Worm (Caenorhabditis elegans) whole organism, young adult: ENCODE data around the gene rps-22.

Source experiments
- B0019.2 ChIP-seq: fragments of 200-800 bp; sonication (Bioruptor generic); conservative IDR thresholded peaks from 2 replicates; pipeline ENCODE4 v1.3.6; 2022; ENCODE audit warnings: missing genetic modification reagents, missing genetic modification characterization, missing compliant biosample characterization
- B0035.1 ChIP-seq: sonication (generic microtip); optimal IDR thresholded peaks from 2 replicates; lab custom pipeline; 2016; ENCODE audit warnings: missing genetic modification characterization, mild to moderate bottlenecking, missing compliant biosample characterization, missing genotype, missing genetic modification reagents
- B0336.3 ChIP-seq: fragments of 200-800 bp; sonication (Bioruptor generic); IDR thresholded peaks from 2 replicates; pipeline ENCODE4 v1.3.6; 2022; ENCODE audit warnings: missing genetic modification characterization, missing compliant biosample characterization
- C06A6.2 ChIP-seq: fragments of 200-800 bp; sonication (Bioruptor generic); conservative IDR thresholded peaks from 2 replicates; pipeline ENCODE4 v1.3.6; 2022; ENCODE audit warnings: missing genetic modification characterization, missing compliant biosample characterization
- F10E7.11 ChIP-seq: sonication (generic microtip); optimal IDR thresholded peaks from 2 replicates; lab custom pipeline; 2017; ENCODE audit warnings: mild to moderate bottlenecking, missing genetic modification characterization, moderate library complexity, missing compliant biosample characterization
- F23B12.7 ChIP-seq: sonication (generic microtip); optimal IDR thresholded peaks from 2 replicates; lab custom pipeline; 2017; ENCODE audit warnings: missing genetic modification characterization, mild to moderate bottlenecking, missing compliant biosample characterization, antibody characterized with exemption, moderate library complexity; ENCODE audit not compliant: insufficient read depth
- F33H1.4 ChIP-seq: fragments of 200-800 bp; sonication (Bioruptor generic); IDR thresholded peaks from 2 replicates; pipeline ENCODE4 v1.3.6; 2022; ENCODE audit warnings: missing genetic modification reagents, missing genetic modification characterization, missing compliant biosample characterization
- K12H6.12 ChIP-seq: fragments of 200-800 bp; sonication (Bioruptor generic); optimal IDR thresholded peaks from 2 replicates; lab custom pipeline; 2018; ENCODE audit warnings: mild to moderate bottlenecking, missing genetic modification characterization, missing compliant biosample characterization
- T07F8.4 ChIP-seq: sonication (generic microtip); optimal IDR thresholded peaks from 2 replicates; lab custom pipeline; 2016; ENCODE audit warnings: mild to moderate bottlenecking, missing genetic modification characterization, moderate library complexity, missing compliant biosample characterization
- akir-1 ChIP-seq: fragments of 200-800 bp; sonication (Bioruptor generic); optimal IDR thresholded peaks from 2 replicates; lab custom pipeline; 2018; ENCODE audit warnings: mild to moderate bottlenecking, missing genetic modification characterization, moderate library complexity, missing compliant biosample characterization
- aptf-2 ChIP-seq: fragments of 200-800 bp; sonication (Bioruptor generic); conservative IDR thresholded peaks from 2 replicates; pipeline ENCODE4 v1.3.6; 2022; ENCODE audit warnings: missing genetic modification reagents, missing genetic modification characterization, missing compliant biosample characterization
- atf-7 ChIP-seq: sonication (generic microtip); optimal IDR thresholded peaks from 2 replicates; lab custom pipeline; 2017; ENCODE audit warnings: mild to moderate bottlenecking, missing genetic modification characterization, missing compliant biosample characterization
- attf-5 ChIP-seq: fragments of 200-800 bp; sonication (Bioruptor generic); optimal IDR thresholded peaks from 2 replicates; lab custom pipeline; 2018; ENCODE audit warnings: mild to moderate bottlenecking, missing genetic modification characterization, missing compliant biosample characterization
- attf-6 ChIP-seq: fragments of 200-800 bp; sonication (Bioruptor generic); IDR thresholded peaks from 2 replicates; pipeline ENCODE4 v1.3.6; 2022; ENCODE audit warnings: missing genetic modification reagents, missing genetic modification characterization, missing compliant biosample characterization
- ccch-3 ChIP-seq: fragments of 200-800 bp; sonication (Bioruptor generic); optimal IDR thresholded peaks from 2 replicates; lab custom pipeline; 2018; ENCODE audit warnings: mild to moderate bottlenecking, missing genetic modification characterization, missing compliant biosample characterization
- cebp-1 ChIP-seq, 2 experiments: fragments of 200-800 bp in 1 of 2; sonication (Bioruptor generic) in 1 of 2; sonication (generic microtip) in 1 of 2; IDR thresholded peaks in 1 of 2; optimal IDR thresholded peaks in 1 of 2; 2 replicates each; pipeline versions ENCODE4 v1.3.6 to Lab custom; 2017 to 2022; ENCODE audit warnings: missing compliant biosample characterization in 2 of 2, missing genetic modification characterization in 2 of 2, mild to moderate bottlenecking in 1 of 2, missing genetic modification reagents in 1 of 2, moderate library complexity in 1 of 2
- ceh-100 ChIP-seq: fragments of 200-800 bp; sonication (Bioruptor generic); IDR thresholded peaks from 2 replicates; pipeline ENCODE4 v1.3.6; 2022; ENCODE audit warnings: missing genetic modification reagents, missing genetic modification characterization, missing compliant biosample characterization
- ceh-27 ChIP-seq: fragments of 200-800 bp; sonication (Bioruptor generic); optimal IDR thresholded peaks from 2 replicates; lab custom pipeline; 2018; ENCODE audit warnings: mild to moderate bottlenecking, missing genetic modification characterization, moderate library complexity, missing compliant biosample characterization
- ceh-40 ChIP-seq: fragments of 200-800 bp; sonication (Bioruptor generic); IDR thresholded peaks from 2 replicates; pipeline ENCODE4 v1.3.6; 2022; ENCODE audit warnings: missing genetic modification characterization, missing compliant biosample characterization
- ceh-58 ChIP-seq: fragments of 200-800 bp; sonication (Bioruptor generic); IDR thresholded peaks from 2 replicates; pipeline ENCODE4 v1.3.6; 2022; ENCODE audit warnings: missing genetic modification characterization, missing compliant biosample characterization
- die-1 ChIP-seq: sonication (generic microtip); optimal IDR thresholded peaks from 2 replicates; lab custom pipeline; 2016; ENCODE audit warnings: missing genotype, mild to moderate bottlenecking, missing genetic modification characterization, missing compliant biosample characterization
- ekl-4 ChIP-seq: fragments of 200-800 bp; sonication (Bioruptor generic); IDR thresholded peaks from 2 replicates; pipeline ENCODE4 v1.3.6; 2022; ENCODE audit warnings: missing genetic modification reagents, missing genetic modification characterization, missing compliant biosample characterization
- gei-17 ChIP-seq: fragments of 200-800 bp; sonication (Bioruptor generic); optimal IDR thresholded peaks from 2 replicates; lab custom pipeline; 2018; ENCODE audit warnings: mild to moderate bottlenecking, missing genetic modification characterization, missing compliant biosample characterization
- him-1 ChIP-seq: sonication (generic microtip); optimal IDR thresholded peaks from 2 replicates; lab custom pipeline; 2016; ENCODE audit warnings: missing genotype, missing genetic modification reagents, missing genetic modification characterization, missing compliant biosample characterization
- hlh-26 ChIP-seq: fragments of 200-800 bp; sonication (Bioruptor generic); conservative IDR thresholded peaks from 2 replicates; pipeline ENCODE4 v1.3.6; 2022; ENCODE audit warnings: missing genetic modification reagents, missing genetic modification characterization, missing compliant biosample characterization
- hmg-1.2 ChIP-seq: fragments of 200-800 bp; sonication (Bioruptor generic); IDR thresholded peaks from 2 replicates; pipeline ENCODE4 v1.3.6; 2022; ENCODE audit warnings: missing genetic modification reagents, missing genetic modification characterization, missing compliant biosample characterization
- let-526 ChIP-seq: fragments of 200-800 bp; sonication (Bioruptor generic); IDR thresholded peaks from 2 replicates; pipeline ENCODE4 v1.3.6; 2022; ENCODE audit warnings: missing genetic modification reagents, missing genetic modification characterization, missing compliant biosample characterization
- lir-1 ChIP-seq: fragments of 200-800 bp; sonication (Bioruptor generic); conservative IDR thresholded peaks from 2 replicates; pipeline ENCODE4 v1.3.6; 2022; ENCODE audit warnings: missing genetic modification reagents, missing genetic modification characterization, missing compliant biosample characterization
- madf-6 ChIP-seq: fragments of 200-800 bp; sonication (Bioruptor generic); IDR thresholded peaks from 2 replicates; pipeline ENCODE4 v1.3.6; 2022; ENCODE audit warnings: missing genetic modification reagents, missing genetic modification characterization, missing compliant biosample characterization
- mcd-1 ChIP-seq: fragments of 200-800 bp; sonication (Bioruptor generic); IDR thresholded peaks from 2 replicates; pipeline ENCODE4 v1.3.6; 2022; ENCODE audit warnings: missing genetic modification reagents, missing genetic modification characterization, missing compliant biosample characterization
- mxl-1 ChIP-seq: sonication (generic microtip); optimal IDR thresholded peaks from 2 replicates; lab custom pipeline; 2016; ENCODE audit warnings: missing genetic modification characterization, missing compliant biosample characterization
- nfya-1 ChIP-seq: sonication (generic microtip); optimal IDR thresholded peaks from 2 replicates; lab custom pipeline; 2017; ENCODE audit warnings: antibody characterized with exemption, missing compliant biosample characterization, missing genetic modification characterization, borderline replicate concordance; ENCODE audit not compliant: insufficient read depth
- nfya-2 ChIP-seq: fragments of 200-800 bp; sonication (Bioruptor generic); IDR thresholded peaks from 2 replicates; pipeline ENCODE4 v1.3.6; 2022; ENCODE audit warnings: missing genetic modification reagents, missing genetic modification characterization, missing compliant biosample characterization
- nfyb-1 ChIP-seq: fragments of 200-800 bp; sonication (Bioruptor generic); IDR thresholded peaks from 2 replicates; pipeline ENCODE4 v1.3.6; 2022; ENCODE audit warnings: missing genetic modification reagents, missing genetic modification characterization, missing compliant biosample characterization
- nhr-120 ChIP-seq: fragments of 200-800 bp; sonication (Bioruptor generic); IDR thresholded peaks from 2 replicates; pipeline ENCODE4 v1.3.6; 2022; ENCODE audit warnings: missing genetic modification characterization, missing compliant biosample characterization
- nhr-27 ChIP-seq: fragments of 200-800 bp; sonication (Bioruptor generic); optimal IDR thresholded peaks from 2 replicates; lab custom pipeline; 2018; ENCODE audit warnings: mild to moderate bottlenecking, missing genetic modification characterization, moderate library complexity, missing compliant biosample characterization
- nhr-80 ChIP-seq: sonication (generic microtip); optimal IDR thresholded peaks from 2 replicates; lab custom pipeline; 2016; ENCODE audit warnings: missing genetic modification characterization, missing compliant biosample characterization
- pha-4 ChIP-seq: fragments of 150-350 bp; sonication (generic microtip); optimal IDR thresholded peaks from 2 replicates; lab custom pipeline; 2014; ENCODE audit warnings: missing biosample characterization, missing genetic modification reagents, missing genetic modification characterization
- snpc-4 ChIP-seq, 5 experiments: fragments of 150-350 bp in 1 of 5; sonication (generic microtip) in 4 of 5; optimal IDR thresholded peaks; 2 replicates each; lab custom pipeline; 2014 to 2018; ENCODE audit warnings: missing genetic modification characterization in 5 of 5, missing biosample characterization in 3 of 5, antibody characterized with exemption in 2 of 5, mild to moderate bottlenecking in 2 of 5, missing compliant biosample characterization in 2 of 5, missing genotype in 2 of 5, moderate library complexity in 2 of 5, missing genetic modification reagents in 1 of 5
- unc-130 ChIP-seq: sonication (generic microtip); optimal IDR thresholded peaks from 2 replicates; lab custom pipeline; 2016; ENCODE audit warnings: missing genetic modification reagents, missing genetic modification characterization, missing compliant biosample characterization
- xnd-1 ChIP-seq: sonication (generic microtip); optimal IDR thresholded peaks from 2 replicates; lab custom pipeline; 2016; ENCODE audit warnings: missing genotype, missing genetic modification reagents, missing genetic modification characterization, missing compliant biosample characterization
- zfh-2 ChIP-seq: fragments of 200-800 bp; sonication (Bioruptor generic); conservative IDR thresholded peaks from 2 replicates; pipeline ENCODE4 v1.3.6; 2022; ENCODE audit warnings: missing genetic modification reagents, missing genetic modification characterization, missing compliant biosample characterization

Gene rps-22

DNA sequence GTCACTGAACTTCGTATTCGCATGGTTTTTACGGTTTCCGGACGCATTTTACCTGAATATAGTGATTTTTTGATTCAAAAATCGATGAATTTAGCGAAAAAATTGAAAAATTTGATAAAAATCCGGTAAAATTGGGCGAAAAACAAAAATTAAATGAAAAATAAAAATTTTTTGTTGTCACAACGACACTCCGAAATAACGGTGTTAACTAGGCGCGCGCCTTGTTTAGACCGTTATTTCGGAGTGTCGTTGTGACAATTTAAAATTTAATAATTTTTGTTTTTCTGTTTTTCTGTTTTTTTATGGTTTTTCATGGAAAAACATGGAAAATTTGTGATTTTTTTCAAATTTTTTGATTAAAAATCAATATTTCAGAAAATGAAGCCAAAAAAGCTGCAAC lies 44.7 kb upstream of the rps-22 start, which contains the start of the genes B0524.6 and pqn-41 (continued):
- TF ChIP-seq F23B12.7, result peak; percentile 67

DNA sequence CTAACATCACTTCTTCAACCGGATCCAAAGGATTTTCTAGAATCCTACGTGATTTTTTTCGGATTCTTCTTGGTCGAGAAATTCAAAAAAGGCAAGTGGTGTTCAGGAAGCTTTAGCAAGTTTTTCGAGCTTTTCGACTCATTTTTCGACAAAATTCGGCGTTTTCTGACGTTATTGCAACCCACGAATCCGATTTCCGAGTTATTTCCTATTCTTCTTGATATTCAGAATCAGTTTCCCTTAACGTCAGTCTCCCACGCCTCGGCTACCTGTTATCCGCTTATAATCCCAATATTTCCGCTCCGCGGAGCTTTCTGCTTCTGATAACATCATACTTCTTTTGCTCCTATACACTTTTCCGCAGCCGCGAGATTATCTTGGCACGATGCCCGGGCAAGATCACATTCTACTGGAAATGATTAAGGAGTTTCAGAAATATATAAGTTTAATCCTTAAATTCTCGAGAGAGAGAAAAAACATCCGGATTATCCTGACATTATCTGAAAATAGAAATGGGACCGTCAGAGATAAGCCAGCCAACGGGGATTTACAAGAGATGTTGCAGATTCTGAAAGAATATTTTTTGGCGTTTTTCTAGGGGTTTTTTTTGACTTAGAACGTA lies 31.9 kb upstream of the rps-22 start:
- TF ChIP-seq zfh-2 (no peak), B0019.2 (no peak), F33H1.4 (GFP tag; lab: Robert Waterston, UW) (no peak), attf-6 (GFP tag; lab: Robert Waterston, UW) (no peak), let-526 (no peak), atf-7 (tag; lab: Kevin White, UChicago) (no peak)

DNA sequence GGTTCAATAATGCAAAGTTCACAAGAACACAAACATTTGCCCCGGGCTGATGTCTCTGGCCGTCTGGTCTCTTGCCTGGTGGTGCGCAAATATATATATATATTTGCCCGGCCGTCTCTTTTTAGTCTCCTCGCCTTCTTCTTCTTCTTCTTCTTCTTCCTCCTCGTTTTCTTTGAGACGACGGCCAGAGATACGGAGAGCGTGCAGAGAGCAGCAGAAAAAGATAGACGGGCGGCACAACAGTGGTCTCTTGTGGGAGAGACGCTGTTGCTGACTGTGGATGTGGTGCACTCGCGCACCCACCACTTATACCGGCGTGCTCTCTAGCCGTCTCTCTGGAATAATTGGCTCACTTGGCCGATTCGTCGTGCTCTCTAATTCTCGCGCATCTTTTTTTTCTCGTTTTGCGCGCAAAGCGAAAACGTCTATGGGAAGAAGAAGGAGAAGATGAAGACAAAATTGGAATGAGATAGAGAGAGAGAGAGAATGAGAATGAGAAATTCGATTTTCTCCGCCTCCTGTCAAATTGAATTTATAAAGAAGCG lies 29.1 kb upstream of the rps-22 start:
- TF ChIP-seq atf-7 (tag; lab: Kevin White, UChicago), result peak; percentile 98
- TF ChIP-seq hlh-26 (GFP tag; lab: Robert Waterston, UW), result no peak
- no peak for TF ChIP-seq attf-6 (GFP tag; lab: Robert Waterston, UW)
- TF ChIP-seq nhr-80 (tag; lab: Kevin White, UChicago), result peak; percentile 100
- no peak for TF ChIP-seq nhr-120 (GFP tag; lab: Robert Waterston, UW)
- TF ChIP-seq nhr-27 (tag; lab: Kevin White, UChicago), result peak; percentile 37
- no peak; the same call in 1 of the 2 replicates for TF ChIP-seq cebp-1 (GFP tag; IDR thresholded peaks at IDR 0.05; lab: Robert Waterston, UW)
- peak; percentile 93 for TF ChIP-seq cebp-1 (tag; optimal IDR thresholded peaks at IDR 0.05; lab: Kevin White, UChicago)
- TF ChIP-seq pha-4 (tag; lab: Kevin White, UChicago), result peak; percentile 58
- peak; percentile 93 for TF ChIP-seq ceh-27 (GFP tag; lab: Kevin White, UChicago)
- no peak for TF ChIP-seq aptf-2 (GFP tag; lab: Robert Waterston, UW)
- no peak for TF ChIP-seq ceh-100
- TF ChIP-seq ceh-58 (GFP tag; lab: Robert Waterston, UW), result no peak
- TF ChIP-seq him-1 (tag; lab: Kevin White, UChicago), result no peak
- no peak for TF ChIP-seq let-526
- TF ChIP-seq ccch-3 (GFP tag; lab: Kevin White, UChicago), result no peak
- peak; percentile 96 for TF ChIP-seq attf-5
- TF ChIP-seq xnd-1 (tag; lab: Kevin White, UChicago), result no peak
- no peak for TF ChIP-seq unc-130
- TF ChIP-seq akir-1 (GFP tag; lab: Kevin White, UChicago), result no peak
- peak; percentile 70 for TF ChIP-seq lir-1 (GFP tag; lab: Robert Waterston, UW)
- TF ChIP-seq ekl-4 (GFP tag; lab: Robert Waterston, UW), result peak; percentile 55; the same call in 1 of the 2 replicates
- TF ChIP-seq snpc-4 (GFP tag; optimal IDR thresholded peaks at IDR 0.05; lab: Kevin White, UChicago), result peak; percentile 75
- peak in 3 of 4 experiments; percentile 65 to 78 (median 74) for TF ChIP-seq snpc-4 (tag; optimal IDR thresholded peaks at IDR 0.05; lab: Kevin White, UChicago)
- no peak for TF ChIP-seq madf-6 (GFP tag; lab: Robert Waterston, UW)
- TF ChIP-seq B0019.2, result no peak
- TF ChIP-seq die-1 (tag; lab: Kevin White, UChicago), result peak; percentile 84
- TF ChIP-seq F23B12.7, result peak; percentile 30
- no peak for TF ChIP-seq ceh-40 (GFP tag; lab: Robert Waterston, UW)
- no peak for TF ChIP-seq nfya-1 (tag; lab: Kevin White, UChicago)
- TF ChIP-seq T07F8.4 (tag; lab: Kevin White, UChicago), result peak; percentile 54
- no peak for TF ChIP-seq nfya-2 (GFP tag; lab: Robert Waterston, UW)
- peak; percentile 79 for TF ChIP-seq B0035.1 (tag; lab: Kevin White, UChicago)
- TF ChIP-seq mxl-1 (tag; lab: Kevin White, UChicago), result no peak
- TF ChIP-seq gei-17, result peak; percentile 79
- no peak for TF ChIP-seq F10E7.11 (tag; lab: Kevin White, UChicago)
- peak; percentile 86; the same call in 1 of the 2 replicates for TF ChIP-seq nfyb-1 (GFP tag; lab: Robert Waterston, UW)
- peak; percentile 98 for TF ChIP-seq B0336.3 (GFP tag; lab: Robert Waterston, UW)
- TF ChIP-seq K12H6.12, result peak; percentile 99
- TF ChIP-seq C06A6.2 (GFP tag; lab: Robert Waterston, UW), result peak; percentile 91
- peak; percentile 79 for TF ChIP-seq hmg-1.2
- TF ChIP-seq mcd-1 (GFP tag; lab: Robert Waterston, UW), result peak; percentile 84
